Worm (Caenorhabditis elegans) whole organism, young adult: ENCODE measurements around the gene Y102A11A.5.
A peak's percentile ranks its signal among the peaks of the same experiment; 100 is the strongest.
"Not testable (repeated sequence)": the region's sequence is repeated elsewhere in the genome, so short reads cannot be mapped to it uniquely, and the experiment has no call there.

Experiments
- B0019.2 ChIP-seq: fragments of 200-800 bp; sonication (Bioruptor generic); conservative IDR thresholded peaks from 2 replicates; pipeline ENCODE4 v1.3.6; 2022; ENCODE audit warnings: missing genetic modification reagents, missing genetic modification characterization, missing compliant biosample characterization
- C17E4.6 ChIP-seq: fragments of 200-800 bp; sonication (Bioruptor generic); IDR thresholded peaks from 2 replicates; pipeline ENCODE4 v1.3.6; 2022; ENCODE audit warnings: missing genetic modification reagents, missing genetic modification characterization, missing compliant biosample characterization
- D2030.7 ChIP-seq: fragments of 200-800 bp; sonication (Bioruptor generic); IDR thresholded peaks from 2 replicates; pipeline ENCODE4 v1.3.6; 2022; ENCODE audit warnings: missing genetic modification reagents, missing genetic modification characterization, missing compliant biosample characterization
- F33H1.4 ChIP-seq: fragments of 200-800 bp; sonication (Bioruptor generic); IDR thresholded peaks from 2 replicates; pipeline ENCODE4 v1.3.6; 2022; ENCODE audit warnings: missing genetic modification reagents, missing genetic modification characterization, missing compliant biosample characterization
- F39B2.1 ChIP-seq: fragments of 200-800 bp; sonication (Bioruptor generic); IDR thresholded peaks from 2 replicates; pipeline ENCODE4 v1.3.6; 2022; ENCODE audit warnings: missing genetic modification reagents, missing genetic modification characterization, missing compliant biosample characterization
- K11D2.4 ChIP-seq: fragments of 200-800 bp; sonication (Bioruptor generic); IDR thresholded peaks from 2 replicates; pipeline ENCODE4 v1.3.6; 2022; ENCODE audit warnings: missing genetic modification reagents, missing genetic modification characterization, missing compliant biosample characterization
- Y53F4B.3 ChIP-seq: fragments of 200-800 bp; sonication (Bioruptor generic); IDR thresholded peaks from 2 replicates; pipeline ENCODE4 v1.3.6; 2022; ENCODE audit warnings: missing genetic modification reagents, missing genetic modification characterization, missing compliant biosample characterization
- Y56A3A.18 ChIP-seq: fragments of 200-800 bp; sonication (Bioruptor generic); IDR thresholded peaks from 2 replicates; pipeline ENCODE4 v1.3.6; 2022; ENCODE audit warnings: missing genetic modification reagents, missing genetic modification characterization, missing compliant biosample characterization
- Y67H2A.10 ChIP-seq: fragments of 200-800 bp; sonication (Bioruptor generic); conservative IDR thresholded peaks from 2 replicates; pipeline ENCODE4 v1.3.6; 2022; ENCODE audit warnings: missing genetic modification reagents, missing genetic modification characterization, missing compliant biosample characterization
- Y79H2A.3 ChIP-seq: fragments of 200-800 bp; sonication (Bioruptor generic); conservative IDR thresholded peaks from 2 replicates; pipeline ENCODE4 v1.3.6; 2022; ENCODE audit warnings: missing genetic modification reagents, missing genetic modification characterization, missing compliant biosample characterization
- Y95B8A.8 ChIP-seq: fragments of 200-800 bp; sonication (Bioruptor generic); IDR thresholded peaks from 2 replicates; pipeline ENCODE4 v1.3.6; 2022; ENCODE audit warnings: missing genetic modification reagents, missing genetic modification characterization, missing compliant biosample characterization
- aptf-2 ChIP-seq: fragments of 200-800 bp; sonication (Bioruptor generic); conservative IDR thresholded peaks from 2 replicates; pipeline ENCODE4 v1.3.6; 2022; ENCODE audit warnings: missing genetic modification reagents, missing genetic modification characterization, missing compliant biosample characterization
- aptf-3 ChIP-seq: fragments of 200-800 bp; sonication (Bioruptor generic); IDR thresholded peaks from 2 replicates; pipeline ENCODE4 v1.3.6; 2022; ENCODE audit warnings: missing genetic modification characterization, missing compliant biosample characterization
- attf-3 ChIP-seq: fragments of 200-800 bp; sonication (Bioruptor generic); conservative IDR thresholded peaks from 2 replicates; pipeline ENCODE4 v1.3.6; 2022; ENCODE audit warnings: missing genetic modification reagents, missing genetic modification characterization, missing compliant biosample characterization
- attf-6 ChIP-seq: fragments of 200-800 bp; sonication (Bioruptor generic); IDR thresholded peaks from 2 replicates; pipeline ENCODE4 v1.3.6; 2022; ENCODE audit warnings: missing genetic modification reagents, missing genetic modification characterization, missing compliant biosample characterization
- bed-1 ChIP-seq: fragments of 200-800 bp; sonication (Bioruptor generic); IDR thresholded peaks from 2 replicates; pipeline ENCODE4 v1.3.6; 2022; ENCODE audit warnings: missing genetic modification reagents, missing genetic modification characterization, missing compliant biosample characterization
- bed-2 ChIP-seq: fragments of 200-800 bp; sonication (Bioruptor generic); IDR thresholded peaks from 2 replicates; pipeline ENCODE4 v1.3.6; 2022; ENCODE audit warnings: missing genetic modification reagents, missing genetic modification characterization, missing compliant biosample characterization
- cebp-1 ChIP-seq, 2 experiments: fragments of 200-800 bp in 1 of 2; sonication (Bioruptor generic) in 1 of 2; sonication (generic microtip) in 1 of 2; IDR thresholded peaks in 1 of 2; optimal IDR thresholded peaks in 1 of 2; 2 replicates each; pipeline versions ENCODE4 v1.3.6 to Lab custom; 2017 to 2022; ENCODE audit warnings: missing compliant biosample characterization in 2 of 2, missing genetic modification characterization in 2 of 2, mild to moderate bottlenecking in 1 of 2, missing genetic modification reagents in 1 of 2, moderate library complexity in 1 of 2
- cebp-2 ChIP-seq: fragments of 200-800 bp; sonication (Bioruptor generic); IDR thresholded peaks from 2 replicates; pipeline ENCODE4 v1.3.6; 2022; ENCODE audit warnings: missing genetic modification characterization, missing compliant biosample characterization
- ceh-100 ChIP-seq: fragments of 200-800 bp; sonication (Bioruptor generic); IDR thresholded peaks from 2 replicates; pipeline ENCODE4 v1.3.6; 2022; ENCODE audit warnings: missing genetic modification reagents, missing genetic modification characterization, missing compliant biosample characterization
- ceh-40 ChIP-seq: fragments of 200-800 bp; sonication (Bioruptor generic); IDR thresholded peaks from 2 replicates; pipeline ENCODE4 v1.3.6; 2022; ENCODE audit warnings: missing genetic modification characterization, missing compliant biosample characterization
- ceh-58 ChIP-seq: fragments of 200-800 bp; sonication (Bioruptor generic); IDR thresholded peaks from 2 replicates; pipeline ENCODE4 v1.3.6; 2022; ENCODE audit warnings: missing genetic modification characterization, missing compliant biosample characterization
- ceh-91 ChIP-seq: fragments of 200-800 bp; sonication (Bioruptor generic); IDR thresholded peaks from 2 replicates; pipeline ENCODE4 v1.3.6; 2022; ENCODE audit warnings: missing genetic modification reagents, missing genetic modification characterization, missing compliant biosample characterization
- dox-1 ChIP-seq: fragments of 200-800 bp; sonication (Bioruptor generic); IDR thresholded peaks from 2 replicates; pipeline ENCODE4 v1.3.6; 2022; ENCODE audit warnings: missing genetic modification reagents, missing genetic modification characterization, missing compliant biosample characterization
- egl-18 ChIP-seq: fragments of 200-800 bp; sonication (Bioruptor generic); IDR thresholded peaks from 2 replicates; pipeline ENCODE4 v1.3.6; 2022; ENCODE audit warnings: missing genetic modification reagents, missing genetic modification characterization, missing compliant biosample characterization
- egl-44 ChIP-seq: fragments of 200-800 bp; sonication (Bioruptor generic); IDR thresholded peaks from 2 replicates; pipeline ENCODE4 v1.3.6; 2022; ENCODE audit warnings: missing genetic modification reagents, missing genetic modification characterization, missing compliant biosample characterization
- egrh-3 ChIP-seq: fragments of 200-800 bp; sonication (Bioruptor generic); IDR thresholded peaks from 2 replicates; pipeline ENCODE4 v1.3.6; 2022; ENCODE audit warnings: missing genetic modification reagents, missing genetic modification characterization, missing compliant biosample characterization
- ekl-4 ChIP-seq: fragments of 200-800 bp; sonication (Bioruptor generic); IDR thresholded peaks from 2 replicates; pipeline ENCODE4 v1.3.6; 2022; ENCODE audit warnings: missing genetic modification reagents, missing genetic modification characterization, missing compliant biosample characterization
- hmg-20 ChIP-seq: fragments of 200-800 bp; sonication (Bioruptor generic); IDR thresholded peaks from 2 replicates; pipeline ENCODE4 v1.3.6; 2022; ENCODE audit warnings: missing genetic modification reagents, missing genetic modification characterization, missing compliant biosample characterization
- hsf-1 ChIP-seq: fragments of 200-800 bp; sonication (Bioruptor generic); IDR thresholded peaks from 2 replicates; pipeline ENCODE4 v1.3.6; 2022; ENCODE audit warnings: missing genetic modification reagents, missing genetic modification characterization, missing compliant biosample characterization
- let-526 ChIP-seq: fragments of 200-800 bp; sonication (Bioruptor generic); IDR thresholded peaks from 2 replicates; pipeline ENCODE4 v1.3.6; 2022; ENCODE audit warnings: missing genetic modification reagents, missing genetic modification characterization, missing compliant biosample characterization
- madf-3 ChIP-seq: fragments of 200-800 bp; sonication (Bioruptor generic); IDR thresholded peaks from 2 replicates; pipeline ENCODE4 v1.3.6; 2022; ENCODE audit warnings: missing genetic modification reagents, missing genetic modification characterization, missing compliant biosample characterization
- madf-6 ChIP-seq: fragments of 200-800 bp; sonication (Bioruptor generic); IDR thresholded peaks from 2 replicates; pipeline ENCODE4 v1.3.6; 2022; ENCODE audit warnings: missing genetic modification reagents, missing genetic modification characterization, missing compliant biosample characterization
- madf-8 ChIP-seq: fragments of 200-800 bp; sonication (Bioruptor generic); conservative IDR thresholded peaks from 2 replicates; pipeline ENCODE4 v1.3.6; 2022; ENCODE audit warnings: missing genetic modification reagents, missing genetic modification characterization, missing compliant biosample characterization
- nfya-2 ChIP-seq: fragments of 200-800 bp; sonication (Bioruptor generic); IDR thresholded peaks from 2 replicates; pipeline ENCODE4 v1.3.6; 2022; ENCODE audit warnings: missing genetic modification reagents, missing genetic modification characterization, missing compliant biosample characterization
- nfyb-1 ChIP-seq: fragments of 200-800 bp; sonication (Bioruptor generic); IDR thresholded peaks from 2 replicates; pipeline ENCODE4 v1.3.6; 2022; ENCODE audit warnings: missing genetic modification reagents, missing genetic modification characterization, missing compliant biosample characterization
- nhr-120 ChIP-seq: fragments of 200-800 bp; sonication (Bioruptor generic); IDR thresholded peaks from 2 replicates; pipeline ENCODE4 v1.3.6; 2022; ENCODE audit warnings: missing genetic modification characterization, missing compliant biosample characterization
- pbrm-1 ChIP-seq: fragments of 200-800 bp; sonication (Bioruptor generic); IDR thresholded peaks from 2 replicates; pipeline ENCODE4 v1.3.6; 2022; ENCODE audit warnings: missing genetic modification reagents, missing genetic modification characterization, missing compliant biosample characterization
- rcor-1 ChIP-seq: fragments of 200-800 bp; sonication (Bioruptor generic); IDR thresholded peaks from 2 replicates; pipeline ENCODE4 v1.3.6; 2022; ENCODE audit warnings: missing genetic modification reagents, missing genetic modification characterization, missing compliant biosample characterization
- sea-2 ChIP-seq: fragments of 200-800 bp; sonication (Bioruptor generic); IDR thresholded peaks from 2 replicates; pipeline ENCODE4 v1.3.6; 2022; ENCODE audit warnings: missing genetic modification characterization, missing compliant biosample characterization
- ztf-25 ChIP-seq: fragments of 200-800 bp; sonication (Bioruptor generic); IDR thresholded peaks from 2 replicates; pipeline ENCODE4 v1.3.6; 2022; ENCODE audit warnings: missing genetic modification reagents, missing genetic modification characterization, missing compliant biosample characterization
- ztf-28 ChIP-seq: fragments of 200-800 bp; sonication (Bioruptor generic); IDR thresholded peaks from 2 replicates; pipeline ENCODE4 v1.3.6; 2022; ENCODE audit warnings: missing genetic modification reagents, missing genetic modification characterization, missing compliant biosample characterization
- ztf-6 ChIP-seq: fragments of 200-800 bp; sonication (Bioruptor generic); IDR thresholded peaks from 2 replicates; pipeline ENCODE4 v1.3.6; 2022; ENCODE audit warnings: missing genetic modification reagents, missing genetic modification characterization, missing compliant biosample characterization

Y102A11A.5 gene

DNA sequence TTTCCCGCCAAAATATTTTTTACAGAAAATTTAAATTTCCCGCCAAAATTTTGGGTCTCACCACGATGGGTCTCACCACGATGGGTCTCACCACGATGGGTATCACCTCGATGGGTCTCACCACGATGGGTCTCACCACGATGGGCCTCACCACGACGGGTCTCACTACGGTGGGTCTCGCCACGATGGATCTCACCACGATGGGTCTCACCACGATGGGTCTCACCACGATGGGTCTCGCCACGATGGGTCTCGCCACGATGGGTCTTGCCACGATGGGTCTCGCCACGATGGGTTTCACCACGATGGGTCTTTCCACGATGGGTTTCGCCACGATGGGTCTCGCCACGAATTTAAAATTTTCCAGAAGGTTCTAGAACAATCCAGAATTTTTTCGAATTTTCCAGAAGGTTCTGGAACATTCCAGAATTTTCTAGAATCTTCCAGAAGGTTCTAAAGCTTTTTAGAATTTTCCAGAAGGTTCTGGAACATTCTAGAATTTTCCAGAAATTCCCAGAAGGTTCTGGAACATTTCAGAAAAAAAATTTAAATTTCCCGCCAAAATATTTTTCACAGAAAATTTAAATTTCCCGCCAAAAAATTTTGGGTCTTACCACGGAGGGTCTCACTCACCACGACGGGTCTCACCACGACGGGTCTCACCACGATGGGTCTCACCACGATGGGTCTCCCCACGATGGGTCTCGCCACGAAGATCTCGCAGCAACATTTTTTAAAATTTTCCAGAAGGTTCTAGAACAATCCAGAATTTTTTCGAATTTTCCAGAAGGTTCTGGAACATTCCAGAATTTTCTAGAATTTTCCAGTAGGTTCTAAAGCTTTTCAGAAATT, 27.3 kb upstream of the Y102A11A.5 start (continued):
- 0 out of 2 replicates have a peak, but pooled peaks have one; percentile 46 for TF ChIP-seq cebp-2 (GFP tag; lab: Robert Waterston, UW)

ce11 chrX:2057828-2058418, 26.5 kb upstream of the Y102A11A.5 start:
- TF ChIP-seq ceh-91 (GFP tag; lab: Robert Waterston, UW), result peak; percentile 77
- peak; percentile 76 for TF ChIP-seq cebp-1 (GFP tag; IDR thresholded peaks at IDR 0.05; lab: Robert Waterston, UW)
- not testable (repeated sequence) for TF ChIP-seq cebp-1 (tag; optimal IDR thresholded peaks at IDR 0.05; lab: Kevin White, UChicago)
- TF ChIP-seq sea-2 (GFP tag; lab: Robert Waterston, UW), result peak; percentile 56; the same call in 1 of the 2 replicates
- TF ChIP-seq nhr-120 (GFP tag; lab: Robert Waterston, UW), result peak; percentile 87; the same call in 1 of the 2 replicates
- peak; percentile 97 for TF ChIP-seq egl-44 (GFP tag; lab: Robert Waterston, UW)
- peak; percentile 91 for TF ChIP-seq madf-6
- peak; percentile 91; the same call in 1 of the 2 replicates for TF ChIP-seq Y56A3A.18 (GFP tag; lab: Robert Waterston, UW)
- peak; percentile 98 for TF ChIP-seq aptf-3 (GFP tag; lab: Robert Waterston, UW)
- TF ChIP-seq Y67H2A.10 (GFP tag; lab: Robert Waterston, UW), result peak; percentile 89
- TF ChIP-seq D2030.7 (GFP tag; lab: Robert Waterston, UW), result peak; percentile 98
- peak; percentile 94 for TF ChIP-seq F39B2.1
- TF ChIP-seq C17E4.6 (GFP tag; lab: Robert Waterston, UW), result peak; percentile 42; the same call in 1 of the 2 replicates
- peak; percentile 100 for TF ChIP-seq dox-1
- peak; percentile 92 for TF ChIP-seq ztf-6 (GFP tag; lab: Robert Waterston, UW)
- peak; percentile 98 for TF ChIP-seq rcor-1 (GFP tag; lab: Robert Waterston, UW)
- peak; percentile 96 for TF ChIP-seq nfyb-1
- peak; percentile 62 for TF ChIP-seq F33H1.4
- peak; percentile 88 for TF ChIP-seq ztf-28
- TF ChIP-seq Y95B8A.8, result peak; percentile 97
- peak; percentile 2; the same call in 1 of the 2 replicates for TF ChIP-seq hmg-20
- TF ChIP-seq attf-6, result peak; percentile 92
- TF ChIP-seq hsf-1 (GFP tag; lab: Robert Waterston, UW), result peak; percentile 100
- TF ChIP-seq ceh-40 (GFP tag; lab: Robert Waterston, UW), result peak; percentile 96
- TF ChIP-seq K11D2.4 (GFP tag; lab: Robert Waterston, UW), result peak; percentile 54; the same call in 1 of the 2 replicates
- peak; percentile 89; the same call in 1 of the 2 replicates for TF ChIP-seq bed-1 (GFP tag; lab: Robert Waterston, UW)
- peak; percentile 98; the same call in 1 of the 2 replicates for TF ChIP-seq ceh-58
- peak; percentile 96 for TF ChIP-seq egl-18 (GFP tag; lab: Robert Waterston, UW)
- TF ChIP-seq egrh-3 (GFP tag; lab: Robert Waterston, UW), result peak; percentile 96
- peak; percentile 97 for TF ChIP-seq Y53F4B.3 (GFP tag; lab: Robert Waterston, UW)
- peak; percentile 87 for TF ChIP-seq ceh-100 (GFP tag; lab: Robert Waterston, UW)
- TF ChIP-seq Y79H2A.3 (GFP tag; lab: Robert Waterston, UW), result peak; percentile 94; the same call in 1 of the 2 replicates
- TF ChIP-seq madf-8 (GFP tag; lab: Robert Waterston, UW), result 0 out of 2 replicates have a peak, but pooled peaks have one; percentile 8
- peak; percentile 96 for TF ChIP-seq pbrm-1 (GFP tag; lab: Robert Waterston, UW)
- TF ChIP-seq ekl-4 (GFP tag; lab: Robert Waterston, UW), result peak; percentile 98
- TF ChIP-seq madf-3 (GFP tag; lab: Robert Waterston, UW), result peak; percentile 95
- TF ChIP-seq aptf-2 (GFP tag; lab: Robert Waterston, UW), result peak; percentile 83
- peak; percentile 88 for TF ChIP-seq nfya-2
- TF ChIP-seq bed-2 (GFP tag; lab: Robert Waterston, UW), result 0 out of 2 replicates have a peak, but pooled peaks have one; percentile 57
- TF ChIP-seq ztf-25 (GFP tag; lab: Robert Waterston, UW), result peak; percentile 98; the same call in 1 of the 2 replicates
- TF ChIP-seq let-526 (GFP tag; lab: Robert Waterston, UW), result peak; percentile 93
- peak; percentile 72 for TF ChIP-seq attf-3 (GFP tag; lab: Robert Waterston, UW)
- TF ChIP-seq B0019.2 (GFP tag; lab: Robert Waterston, UW), result peak; percentile 93
